Worm (Caenorhabditis elegans) whole organism, mixed stage, embryonic: ENCODE measurements around the gene ttr-8.

Experiments used
- ces-1 ChIP-seq: fragments of 150-350 bp; optimal IDR thresholded peaks from 2 replicates; lab custom pipeline; 2014; ENCODE audit warnings: missing biosample characterization, missing genetic modification reagents, missing genetic modification characterization
- nhr-237 ChIP-seq: fragments of 150-350 bp; optimal IDR thresholded peaks from 2 replicates; lab custom pipeline; 2014; ENCODE audit warnings: missing biosample characterization, missing genetic modification characterization

- TF ChIP-seq ces-1 (GFP tag; lab: Kevin White, UChicago) (no peak), nhr-237 (tag; lab: Kevin White, UChicago) (no peak)
Measured at ce11 chrIII:7593285-7593928, 28.3 kb upstream of the ttr-8 start, which contains the start of gene R13A5.11.
